Worm (Caenorhabditis elegans): ENCODE results near the gene F08F3.6.

ce11 chrV:5425008-5425407, 5.1 kb upstream of the F08F3.6 start:
- TF ChIP-seq flt-1 (GFP tag; IDR thresholded peaks at IDR 0.05): no peak
- no peak for TF ChIP-seq tab-1 (GFP tag; IDR thresholded peaks at IDR 0.05)
- TF ChIP-seq klf-2 (GFP tag; conservative IDR thresholded peaks at IDR 0.05): no peak
- TF ChIP-seq cog-1 (tag; optimal IDR thresholded peaks at IDR 0.05): no peak
- no peak for TF ChIP-seq ref-1 (GFP tag; conservative IDR thresholded peaks at IDR 0.05)
- TF ChIP-seq T22C8.4 (GFP tag; IDR thresholded peaks at IDR 0.05): no peak
- no peak for TF ChIP-seq med-1 (GFP tag; optimal IDR thresholded peaks at IDR 0.05; ENCODE audit: insufficient read depth)

Data from whole organism, midembryonic.